Fruit fly (Drosophila melanogaster) whole organism, adult: ENCODE measurements around the gene CG31275.

Experiments
- CG12768 ChIP-seq: fragments of 200-800 bp; sonication (Bioruptor generic); optimal IDR thresholded peaks from 2 replicates; lab custom pipeline; 2017; ENCODE audit warnings: missing biosample characterization, missing genetic modification characterization, mild to moderate bottlenecking, moderate library complexity, missing genetic modification reagents
- CG33017 ChIP-seq: fragments of 200-800 bp; sonication (Bioruptor generic); optimal IDR thresholded peaks from 2 replicates; lab custom pipeline; 2018; ENCODE audit warnings: missing biosample characterization, mild to moderate bottlenecking, missing genetic modification characterization, moderate library complexity
- Clk ChIP-seq: fragments of 200-800 bp; sonication (Bioruptor generic); optimal IDR thresholded peaks from 2 replicates; lab custom pipeline; 2017; ENCODE audit warnings: missing biosample characterization, missing genetic modification characterization
- cic ChIP-seq: fragments of 200-800 bp; sonication (Bioruptor generic); optimal IDR thresholded peaks from 2 replicates; lab custom pipeline; 2017; ENCODE audit warnings: missing biosample characterization, mild to moderate bottlenecking, missing genetic modification characterization, moderate library complexity
- kay ChIP-seq: fragments of 200-800 bp; sonication (Bioruptor generic); peaks from one replicate; lab custom pipeline; 2016; ENCODE audit warnings: missing biosample characterization, missing genetic modification characterization, borderline replicate concordance
- tj ChIP-seq: fragments of 200-800 bp; sonication (Bioruptor generic); optimal IDR thresholded peaks from 3 replicates; lab custom pipeline; 2017; ENCODE audit warnings: missing biosample characterization, mild to moderate bottlenecking, missing genetic modification characterization, moderate library complexity

DNA sequence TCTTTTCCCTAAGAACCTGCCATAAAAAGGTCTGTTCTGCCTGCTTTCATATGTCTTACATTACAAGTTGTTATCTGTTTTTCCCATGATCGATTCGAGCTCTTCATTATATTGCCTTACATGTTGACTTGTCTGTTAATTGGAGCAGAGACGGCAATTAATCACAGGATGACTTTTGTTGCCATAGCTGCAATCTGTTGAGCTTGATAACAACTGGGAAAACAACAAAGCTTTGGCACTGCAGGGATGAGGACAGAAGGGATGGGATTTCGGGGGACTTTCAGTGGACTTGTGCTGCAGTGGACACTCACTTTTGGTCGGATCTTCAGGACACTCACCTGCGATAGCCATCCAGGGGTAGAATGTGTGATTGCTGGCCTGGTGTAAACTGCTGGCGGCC, 18.7 kb downstream of the CG31275 start:
- TF ChIP-seq cic (GFP tag; lab: Kevin White, UChicago) = no peak
- no peak for TF ChIP-seq Clk (GFP tag; lab: Kevin White, UChicago)
- no peak for TF ChIP-seq kay
- TF ChIP-seq tj (GFP tag; lab: Kevin White, UChicago) = no peak
- TF ChIP-seq CG12768 (GFP tag; lab: Kevin White, UChicago) = no peak
- TF ChIP-seq CG33017 (tag; lab: Kevin White, UChicago) = no peak
